Fruit fly (Drosophila melanogaster) whole organism, embryonic: ENCODE data around the gene CG33932.

Experiments
- Antp ChIP-seq: fragments of 200-800 bp; sonication (Bioruptor generic); optimal IDR thresholded peaks from 3 replicates; lab custom pipeline; 2016; ENCODE audit warnings: missing biosample characterization, missing genetic modification characterization
- Asciz ChIP-seq: fragments of 200-800 bp; sonication (Bioruptor generic); optimal IDR thresholded peaks from 2 replicates; lab custom pipeline; 2017; ENCODE audit warnings: missing biosample characterization, mild to moderate bottlenecking, missing genetic modification characterization, missing genetic modification reagents
- BEAF-32 ChIP-seq: fragments of 200-800 bp; sonication (Bioruptor generic); optimal IDR thresholded peaks from 3 replicates; lab custom pipeline; 2017; ENCODE audit warnings: missing biosample characterization, missing genetic modification characterization, mild to moderate bottlenecking, moderate library complexity, missing genetic modification reagents
- Blimp-1 ChIP-seq: fragments of 200-800 bp; sonication (Bioruptor generic); optimal IDR thresholded peaks from 3 replicates; lab custom pipeline; 2018; ENCODE audit warnings: missing biosample characterization, missing genetic modification characterization, mild to moderate bottlenecking, moderate library complexity, missing genetic modification reagents
- CG10431 ChIP-seq: fragments of 200-800 bp; sonication (Bioruptor generic); optimal IDR thresholded peaks from 3 replicates; lab custom pipeline; 2018; ENCODE audit warnings: missing biosample characterization, mild to moderate bottlenecking, missing genetic modification characterization
- CG1233 ChIP-seq: fragments of 200-800 bp; sonication (Bioruptor generic); optimal IDR thresholded peaks from 4 replicates; lab custom pipeline; 2018; ENCODE audit warnings: missing biosample characterization, mild to moderate bottlenecking, missing genetic modification characterization
- CG13296 ChIP-seq: fragments of 200-800 bp; sonication (Bioruptor generic); optimal IDR thresholded peaks from 3 replicates; lab custom pipeline; 2018; ENCODE audit warnings: missing biosample characterization, mild to moderate bottlenecking, missing genetic modification characterization
- CG14014 ChIP-seq: fragments of 200-800 bp; sonication (Bioruptor generic); IDR thresholded peaks from 2 replicates; pipeline ENCODE4 v1.3.6; 2022; ENCODE audit warnings: missing biosample characterization, missing genetic modification characterization
- CG14710 ChIP-seq: fragments of 200-800 bp; sonication (Bioruptor generic); optimal IDR thresholded peaks from 3 replicates; lab custom pipeline; 2019; ENCODE audit warnings: missing biosample characterization, mild to moderate bottlenecking, missing genetic modification characterization, moderate library complexity
- CG1647 ChIP-seq: fragments of 200-800 bp; sonication (Bioruptor generic); optimal IDR thresholded peaks from 3 replicates; lab custom pipeline; 2016; ENCODE audit warnings: missing biosample characterization, missing genetic modification characterization
- CG17186 ChIP-seq: fragments of 200-800 bp; sonication (Bioruptor generic); optimal IDR thresholded peaks from 3 replicates; lab custom pipeline; 2017; ENCODE audit warnings: missing biosample characterization, missing genetic modification reagents, missing genetic modification characterization
- CG17361 ChIP-seq: fragments of 200-800 bp; sonication (Bioruptor generic); IDR thresholded peaks from 3 replicates; pipeline ENCODE4 v1.3.6; 2022; ENCODE audit warnings: missing biosample characterization, missing genetic modification characterization
- CG17568 ChIP-seq: fragments of 200-800 bp; sonication (Bioruptor generic); optimal IDR thresholded peaks from 2 replicates; lab custom pipeline; 2018; ENCODE audit warnings: missing biosample characterization, mild to moderate bottlenecking, missing genetic modification characterization, moderate library complexity
- CG17829 ChIP-seq: fragments of 200-800 bp; optimal IDR thresholded peaks from 2 replicates; lab custom pipeline; 2019; ENCODE audit warnings: missing biosample characterization, mild to moderate bottlenecking, missing genetic modification characterization, moderate library complexity
- CG18619 ChIP-seq: fragments of 200-800 bp; sonication (Bioruptor generic); optimal IDR thresholded peaks from 3 replicates; lab custom pipeline; 2017; ENCODE audit warnings: missing biosample characterization, mild to moderate bottlenecking, missing genetic modification characterization
- CG2116 ChIP-seq: fragments of 200-800 bp; sonication (Bioruptor generic); optimal IDR thresholded peaks from 3 replicates; lab custom pipeline; 2018; ENCODE audit warnings: missing biosample characterization, mild to moderate bottlenecking, missing genetic modification characterization
- CG2889 ChIP-seq: fragments of 200-800 bp; sonication (Bioruptor generic); IDR thresholded peaks from 3 replicates; pipeline ENCODE4 v1.3.6; 2022; ENCODE audit warnings: missing biosample characterization, missing genetic modification characterization
- CG30403 ChIP-seq: fragments of 200-800 bp; sonication (Bioruptor generic); optimal IDR thresholded peaks from 3 replicates; lab custom pipeline; 2016; ENCODE audit warnings: missing biosample characterization, missing genetic modification characterization
- CG3163 ChIP-seq: fragments of 200-800 bp; sonication (Bioruptor generic); optimal IDR thresholded peaks from 3 replicates; lab custom pipeline; 2016; ENCODE audit warnings: missing biosample characterization, missing genetic modification characterization
- CG3407 ChIP-seq: fragments of 200-800 bp; sonication (Bioruptor generic); optimal IDR thresholded peaks from 2 replicates; lab custom pipeline; 2018; ENCODE audit warnings: missing biosample characterization, mild to moderate bottlenecking, missing genetic modification characterization
- CG42726 ChIP-seq: fragments of 200-800 bp; sonication (Bioruptor generic); IDR thresholded peaks from 2 replicates; pipeline ENCODE4 v1.3.6; 2022; ENCODE audit warnings: missing biosample characterization, missing genetic modification characterization; ENCODE audit not compliant: partially characterized antibody
- CG4820 ChIP-seq: fragments of 200-800 bp; sonication (Bioruptor generic); optimal IDR thresholded peaks from 3 replicates; lab custom pipeline; 2016; ENCODE audit warnings: missing biosample characterization, missing genetic modification characterization
- CG7357 ChIP-seq: fragments of 200-800 bp; sonication (Bioruptor generic); IDR thresholded peaks from 3 replicates; pipeline ENCODE4 v1.3.6; 2022; ENCODE audit warnings: missing biosample characterization, missing genetic modification characterization
- CrebB ChIP-seq: fragments of 200-800 bp; sonication (Bioruptor generic); optimal IDR thresholded peaks from 3 replicates; lab custom pipeline; 2018; ENCODE audit warnings: missing biosample characterization, mild to moderate bottlenecking, missing genetic modification characterization
- D19B ChIP-seq: fragments of 200-800 bp; sonication (Bioruptor generic); optimal IDR thresholded peaks from 2 replicates; lab custom pipeline; 2017; ENCODE audit warnings: missing biosample characterization, mild to moderate bottlenecking, missing genetic modification characterization
- Ets97D ChIP-seq: fragments of 200-800 bp; sonication (Bioruptor generic); optimal IDR thresholded peaks from 3 replicates; lab custom pipeline; 2016; ENCODE audit warnings: missing biosample characterization, missing genetic modification characterization
- Fer2 ChIP-seq: fragments of 200-800 bp; sonication (Bioruptor generic); optimal IDR thresholded peaks from 2 replicates; lab custom pipeline; 2018; ENCODE audit warnings: missing biosample characterization, mild to moderate bottlenecking, missing genetic modification characterization, moderate library complexity
- Hr3 ChIP-seq: fragments of 200-800 bp; sonication (Bioruptor generic); optimal IDR thresholded peaks from 3 replicates; lab custom pipeline; 2016; ENCODE audit warnings: missing biosample characterization, missing genetic modification characterization
- Nf-YB ChIP-seq: fragments of 200-800 bp; sonication (Bioruptor generic); optimal IDR thresholded peaks from 3 replicates; lab custom pipeline; 2019; ENCODE audit warnings: missing biosample characterization, mild to moderate bottlenecking, missing genetic modification characterization, moderate library complexity
- Ravus ChIP-seq: fragments of 200-800 bp; sonication (Bioruptor generic); IDR thresholded peaks from 2 replicates; pipeline ENCODE4 v1.3.6; 2022; ENCODE audit warnings: missing biosample characterization, missing genetic modification characterization
- Side ChIP-seq: fragments of 200-800 bp; sonication (Bioruptor generic); optimal IDR thresholded peaks from 2 replicates; lab custom pipeline; 2016; ENCODE audit warnings: missing biosample characterization, missing genetic modification characterization
- Six4 ChIP-seq: fragments of 200-800 bp; sonication (Bioruptor generic); optimal IDR thresholded peaks from 2 replicates; lab custom pipeline; 2016; ENCODE audit warnings: missing biosample characterization, missing genetic modification characterization
- Sry-β ChIP-seq: fragments of 200-800 bp; sonication (Bioruptor generic); optimal IDR thresholded peaks from 2 replicates; lab custom pipeline; 2018; ENCODE audit warnings: missing biosample characterization, mild to moderate bottlenecking, missing genetic modification characterization, moderate library complexity
- Xbp1 ChIP-seq: fragments of 200-800 bp; sonication (Bioruptor generic); optimal IDR thresholded peaks from 3 replicates; lab custom pipeline; 2016; ENCODE audit warnings: missing biosample characterization, mild to moderate bottlenecking, missing genetic modification characterization
- aop ChIP-seq: fragments of 200-800 bp; sonication (Bioruptor generic); IDR thresholded peaks from 2 replicates; pipeline ENCODE4 v1.3.6; 2022; ENCODE audit warnings: missing biosample characterization, missing genetic modification characterization
- bcd ChIP-seq: fragments of 200-800 bp; sonication (Bioruptor generic); optimal IDR thresholded peaks from 2 replicates; lab custom pipeline; 2017; ENCODE audit warnings: missing biosample characterization, mild to moderate bottlenecking, missing genetic modification characterization
- cad ChIP-seq: fragments of >200 bp; optimal IDR thresholded peaks from 2 replicates; lab custom pipeline; 2017; ENCODE audit warnings: missing biosample characterization, missing genetic modification characterization
- cas ChIP-seq: fragments of 200-800 bp; sonication (Bioruptor generic); IDR thresholded peaks from 2 replicates; pipeline ENCODE4 v1.3.6; 2022; ENCODE audit warnings: missing biosample characterization, missing genetic modification characterization
- caup ChIP-seq: fragments of 200-800 bp; sonication (Bioruptor generic); optimal IDR thresholded peaks from 3 replicates; lab custom pipeline; 2017; ENCODE audit warnings: missing biosample characterization, mild to moderate bottlenecking, missing genetic modification characterization, moderate library complexity; ENCODE audit not compliant: severe bottlenecking
- corto ChIP-seq: fragments of 200-800 bp; sonication (Bioruptor generic); optimal IDR thresholded peaks from 2 replicates; lab custom pipeline; 2016; ENCODE audit warnings: missing biosample characterization, mild to moderate bottlenecking, missing genetic modification characterization, moderate library complexity
- dimm ChIP-seq: fragments of 200-800 bp; sonication (Bioruptor generic); IDR thresholded peaks from 2 replicates; pipeline ENCODE4 v1.3.6; 2022; ENCODE audit warnings: missing biosample characterization, missing genetic modification characterization
- esg ChIP-seq: fragments of 200-800 bp; sonication (Bioruptor generic); conservative IDR thresholded peaks from 2 replicates; pipeline ENCODE4 v1.3.6; 2022; ENCODE audit warnings: missing biosample characterization, missing genetic modification characterization
- ftz-f1 ChIP-seq: fragments of 200-800 bp; sonication (Bioruptor generic); optimal IDR thresholded peaks from 2 replicates; lab custom pipeline; 2016; ENCODE audit warnings: missing biosample characterization, missing genetic modification characterization
- fu2 ChIP-seq: fragments of 200-800 bp; sonication (Bioruptor generic); optimal IDR thresholded peaks from 2 replicates; lab custom pipeline; 2016; ENCODE audit warnings: missing biosample characterization, missing genetic modification characterization
- ind ChIP-seq: fragments of 200-800 bp; sonication (Bioruptor generic); optimal IDR thresholded peaks from 3 replicates; lab custom pipeline; 2016; ENCODE audit warnings: missing biosample characterization, missing genetic modification characterization
- lilli ChIP-seq: fragments of 200-800 bp; sonication (Bioruptor generic); optimal IDR thresholded peaks from 3 replicates; lab custom pipeline; 2016; ENCODE audit warnings: missing biosample characterization, missing genetic modification characterization
- mld ChIP-seq: fragments of 200-800 bp; sonication (Bioruptor generic); IDR thresholded peaks from 3 replicates; pipeline ENCODE4 v1.3.6; 2022; ENCODE audit warnings: missing biosample characterization, missing genetic modification characterization; ENCODE audit not compliant: partially characterized antibody
- nau ChIP-seq: fragments of 200-800 bp; sonication (Bioruptor generic); optimal IDR thresholded peaks from 3 replicates; lab custom pipeline; 2017; ENCODE audit warnings: missing biosample characterization, mild to moderate bottlenecking, missing genetic modification characterization, missing genetic modification reagents
- pho ChIP-seq: fragments of 200-800 bp; sonication (Bioruptor generic); optimal IDR thresholded peaks from 2 replicates; lab custom pipeline; 2016; ENCODE audit warnings: missing biosample characterization, missing genetic modification characterization
- repo ChIP-seq: fragments of 200-800 bp; sonication (Bioruptor generic); optimal IDR thresholded peaks from 2 replicates; lab custom pipeline; 2016; ENCODE audit warnings: missing biosample characterization, missing genetic modification characterization
- sr ChIP-seq: fragments of 200-800 bp; sonication (Bioruptor generic); IDR thresholded peaks from 3 replicates; pipeline ENCODE4 v1.3.6; 2022; ENCODE audit warnings: missing biosample characterization, missing genetic modification characterization
- toy ChIP-seq: fragments of 200-800 bp; sonication (Bioruptor generic); IDR thresholded peaks from 2 replicates; pipeline ENCODE4 v1.3.6; 2022; ENCODE audit warnings: missing biosample characterization, missing genetic modification characterization
- yki ChIP-seq: fragments of >200 bp; optimal IDR thresholded peaks from 3 replicates; lab custom pipeline; 2018

Gene CG33932

DNA sequence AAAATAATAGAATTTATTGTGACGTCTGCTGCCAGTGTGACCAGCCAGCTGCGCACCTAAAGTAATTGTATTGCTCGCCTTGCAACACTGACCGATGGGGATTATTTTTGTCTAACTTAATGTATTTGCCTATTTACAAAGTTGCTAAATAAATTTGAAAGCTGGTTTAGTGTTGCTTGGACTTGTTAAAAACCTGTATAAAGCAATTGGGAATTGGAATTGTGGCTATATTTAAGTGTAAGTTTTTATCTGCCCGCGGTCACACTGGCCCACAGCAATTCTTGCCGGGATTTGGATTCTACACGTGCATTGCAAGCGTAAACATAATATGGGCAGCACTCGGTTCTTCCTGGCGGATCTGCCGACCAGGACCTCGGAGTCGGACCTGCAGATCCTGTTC is 40.1 kb upstream of the CG33932 start, which contains the start of the genes CG14230 and CG14232 (continued):
- TF ChIP-seq Fer2 (tag; lab: Kevin White, UChicago) (no peak), Hr3 (GFP tag; lab: Kevin White, UChicago) (no peak), CG18619 (GFP tag; lab: Kevin White, UChicago) (no peak), CG17361 (GFP tag; lab: Robert Waterston, UW) (no peak), fu2 (no peak), Blimp-1 (GFP tag; lab: Kevin White, UChicago) (no peak), CG17568 (GFP tag; lab: Kevin White, UChicago) (no peak), D19B (no peak), CG2116 (peak; percentile 56), CG13296 (GFP tag; lab: Kevin White, UChicago) (no peak), CG7357 (no peak), cad (GFP tag; lab: Kevin White, UChicago) (no peak), caup (GFP tag; lab: Kevin White, UChicago) (no peak), CG4820 (no peak), CG42726 (GFP tag; lab: Robert Waterston, UW) (no peak), nau (GFP tag; lab: Kevin White, UChicago) (no peak), CG1647 (no peak), pho (GFP tag; lab: Kevin White, UChicago) (no peak), CG30403 (GFP tag; lab: Kevin White, UChicago) (no peak), mld (GFP tag; lab: Robert Waterston, UW) (no peak), CG1233 (GFP tag; lab: Kevin White, UChicago) (no peak), BEAF-32 (peak; percentile 42), cas (no peak), Ravus (no peak), yki (no peak), CG2889 (GFP tag; lab: Robert Waterston, UW) (no peak), repo (GFP tag; lab: Kevin White, UChicago) (no peak), sr (no peak), Nf-YB (GFP tag; lab: Kevin White, UChicago) (no peak), aop (GFP tag; lab: Robert Waterston, UW) (no peak), toy (no peak), CG10431 (no peak), lilli (GFP tag; lab: Kevin White, UChicago) (no peak), CG14710 (tag; lab: Kevin White, UChicago) (peak; percentile 62), Six4 (GFP tag; lab: Kevin White, UChicago) (no peak), ind (GFP tag; lab: Kevin White, UChicago) (no peak), Antp (GFP tag; lab: Kevin White, UChicago) (no peak), esg (GFP tag; lab: Robert Waterston, UW) (no peak), Side (no peak), Sry-β (GFP tag; lab: Kevin White, UChicago) (no peak), ftz-f1 (GFP tag; lab: Kevin White, UChicago) (no peak), CG17186 (GFP tag; lab: Kevin White, UChicago) (peak; percentile 42), CrebB (no peak), Xbp1 (no peak), corto (no peak), CG17829 (tag; lab: Kevin White, UChicago) (no peak), bcd (GFP tag; lab: Kevin White, UChicago) (no peak), dimm (no peak), Asciz (GFP tag; lab: Kevin White, UChicago) (no peak), Ets97D (GFP tag; lab: Kevin White, UChicago) (peak; percentile 55), CG14014 (GFP tag; lab: Robert Waterston, UW) (no peak), CG3163 (no peak), CG3407 (GFP tag; lab: Kevin White, UChicago) (no peak)
